Worm (Caenorhabditis elegans): ENCODE measurements around the gene C15C8.7.

C15C8.7 gene

DNA sequence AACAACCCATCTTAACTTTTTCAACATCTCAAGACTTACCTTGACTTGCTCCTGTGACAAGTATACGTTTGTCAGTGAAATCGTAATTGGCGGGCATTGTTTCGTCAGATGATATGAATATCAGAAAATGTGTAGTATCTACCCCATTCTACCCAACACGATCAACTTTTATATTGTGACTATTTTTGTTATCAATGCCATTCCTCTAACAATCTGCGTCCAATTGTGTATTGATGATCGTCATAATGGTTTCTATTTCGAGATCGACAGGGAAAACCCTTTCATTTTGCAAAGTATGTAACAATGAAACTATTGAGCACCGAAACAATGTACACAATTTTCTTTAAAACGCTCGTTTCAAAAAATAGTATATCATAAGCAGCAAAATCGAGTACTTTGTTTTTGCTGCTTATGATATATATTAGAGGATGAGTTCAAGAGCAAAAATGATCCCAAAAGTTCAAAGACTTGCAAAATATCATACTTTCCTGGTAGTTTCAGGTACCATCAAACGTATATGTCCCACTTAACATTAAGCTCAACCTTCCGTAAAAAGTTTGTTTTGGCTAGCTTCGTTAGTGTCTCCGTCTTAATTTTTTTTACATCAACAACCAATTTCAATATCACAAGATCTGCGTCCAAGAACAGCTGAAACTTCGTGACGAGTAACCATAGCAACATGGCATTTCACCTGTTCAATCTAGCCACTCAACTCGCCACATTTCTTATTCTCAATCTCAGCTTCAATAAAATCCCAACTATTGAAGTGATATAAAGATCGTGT, 11.2 kb downstream of the C15C8.7 start, which contains the start of the genes dhs-21 and xbx-9 (continued):
- TF ChIP-seq mdt-29 (GFP tag; IDR thresholded peaks at IDR 0.05) (no peak), unc-39 (tag; optimal IDR thresholded peaks at IDR 0.05) (no peak), nhr-48 (tag; optimal IDR thresholded peaks at IDR 0.05) (no peak), cey-2 (tag; optimal IDR thresholded peaks at IDR 0.05; ENCODE audit: borderline replicate concordance, insufficient read depth) (no peak), aha-1 (tag) (no peak), ceh-82 (tag; optimal IDR thresholded peaks at IDR 0.05) (no peak), rbr-2 (tag; optimal IDR thresholded peaks at IDR 0.05) (no peak), daf-19 (GFP tag; conservative IDR thresholded peaks at IDR 0.05) (no peak), ceh-62 (tag; optimal IDR thresholded peaks at IDR 0.05) (no peak), nhr-11 (tag; optimal IDR thresholded peaks at IDR 0.05) (no peak), madf-5 (GFP tag; IDR thresholded peaks at IDR 0.05) (no peak), nhr-237 (tag; optimal IDR thresholded peaks at IDR 0.05) (no peak), saeg-2 (GFP tag; IDR thresholded peaks at IDR 0.05) (no peak), F10B5.3 (tag; optimal IDR thresholded peaks at IDR 0.05) (no peak), T26A8.4 (GFP tag; IDR thresholded peaks at IDR 0.05) (no peak), egl-27 (tag; optimal IDR thresholded peaks at IDR 0.05) (no peak), vab-7 (GFP tag; IDR thresholded peaks at IDR 0.05) (no peak), dpl-1 (GFP tag; optimal IDR thresholded peaks at IDR 0.05) (no peak), jun-1 (tag; optimal IDR thresholded peaks at IDR 0.05) (no peak), ZK337.2 (GFP tag; IDR thresholded peaks at IDR 0.05) (no peak), aly-2 (tag; optimal IDR thresholded peaks at IDR 0.05) (no peak), F49E8.2 (tag; optimal IDR thresholded peaks at IDR 0.05; ENCODE audit: borderline replicate concordance) (no peak), zfp-3 (GFP tag; conservative IDR thresholded peaks at IDR 0.05) (no peak), spr-3 (GFP tag; optimal IDR thresholded peaks at IDR 0.05) (no peak), mxl-3 (GFP tag; optimal IDR thresholded peaks at IDR 0.05) (peak; percentile 35), Y105C5A.15 (GFP tag; IDR thresholded peaks at IDR 0.05) (no peak), F44E2.7 (GFP tag; IDR thresholded peaks at IDR 0.05) (no peak), nhr-28 (tag; optimal IDR thresholded peaks at IDR 0.05) (peak; percentile 92), ztf-7 (tag; optimal IDR thresholded peaks at IDR 0.05) (peak; percentile 49), mdl-1 (tag; optimal IDR thresholded peaks at IDR 0.05) (no peak), pqm-1 (tag; optimal IDR thresholded peaks at IDR 0.05) (peak; percentile 65), ZK546.5 (tag; optimal IDR thresholded peaks at IDR 0.05) (no peak), F26F4.8 (GFP tag; conservative IDR thresholded peaks at IDR 0.05) (no peak), lin-15B (tag; optimal IDR thresholded peaks at IDR 0.05) (no peak), lir-3 (tag; optimal IDR thresholded peaks at IDR 0.05) (no peak), hlh-11 (tag; optimal IDR thresholded peaks at IDR 0.05) (peak; percentile 54), ztf-11 (tag; optimal IDR thresholded peaks at IDR 0.05) (no peak), mxl-2 (GFP tag; conservative IDR thresholded peaks at IDR 0.05) (no peak), hlh-30 (tag; optimal IDR thresholded peaks at IDR 0.05; ENCODE audit: insufficient read depth) (peak; percentile 65), daf-8 (GFP tag; IDR thresholded peaks at IDR 0.05) (no peak), lin-1 (GFP tag; IDR thresholded peaks at IDR 0.05) (0 out of 2 replicates have a peak, but pooled peaks have one; percentile 17), madf-9 (GFP tag; conservative IDR thresholded peaks at IDR 0.05) (no peak), ceh-44 (GFP tag; IDR thresholded peaks at IDR 0.05) (no peak)

Measured in whole organism, L4 larva.